Fruit fly (Drosophila melanogaster): ENCODE measurements around the gene Pka-C3.

Pka-C3 gene

DNA sequence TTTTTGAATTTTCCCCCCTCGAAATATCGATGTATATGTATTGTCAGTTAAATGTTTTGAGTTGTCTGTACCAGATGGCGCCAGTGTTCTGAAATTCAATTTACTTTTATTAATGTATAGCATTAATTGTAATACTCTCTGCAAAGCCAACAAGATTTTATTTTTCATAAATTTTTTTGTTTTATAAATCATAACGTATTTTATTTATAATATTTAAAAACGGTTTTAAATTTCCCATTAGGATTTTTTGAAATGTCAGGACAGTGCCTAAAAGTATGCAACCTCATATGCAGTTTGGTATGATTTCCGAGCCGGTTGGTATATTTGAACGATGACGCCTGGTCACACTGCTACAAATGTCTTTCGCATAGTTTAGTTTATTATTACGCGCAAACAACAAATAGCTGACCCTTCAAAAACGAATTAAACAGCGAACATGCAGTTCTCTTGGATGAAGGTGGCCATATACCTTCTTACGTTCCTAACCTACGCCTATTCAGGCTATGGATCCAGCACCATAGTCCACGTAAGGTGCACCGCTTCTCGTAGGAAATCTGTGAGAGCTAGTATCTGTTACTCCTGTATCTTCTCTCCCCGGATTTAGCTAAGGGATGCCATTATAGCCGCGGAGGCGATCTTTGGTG, at the start of gene Pka-C3, which contains the start of gene GXIVsPLA2:
Gene Pka-C3 (minus strand): TSS at position 14 of the 644 bp plus-strand sequence.
Gene GXIVsPLA2 (plus strand): TSS at position 313 of the 644 bp plus-strand sequence.
- TF ChIP-seq EcR (GFP tag; optimal IDR thresholded peaks at IDR 0.05) (no peak), pan (optimal IDR thresholded peaks at IDR 0.05) (no peak), CG8478 (optimal IDR thresholded peaks at IDR 0.05) (no peak), psq (optimal IDR thresholded peaks at IDR 0.05) (no peak), Dll (optimal IDR thresholded peaks at IDR 0.05) (no peak), usp (GFP tag; optimal IDR thresholded peaks at IDR 0.05) (no peak)

DNA sequence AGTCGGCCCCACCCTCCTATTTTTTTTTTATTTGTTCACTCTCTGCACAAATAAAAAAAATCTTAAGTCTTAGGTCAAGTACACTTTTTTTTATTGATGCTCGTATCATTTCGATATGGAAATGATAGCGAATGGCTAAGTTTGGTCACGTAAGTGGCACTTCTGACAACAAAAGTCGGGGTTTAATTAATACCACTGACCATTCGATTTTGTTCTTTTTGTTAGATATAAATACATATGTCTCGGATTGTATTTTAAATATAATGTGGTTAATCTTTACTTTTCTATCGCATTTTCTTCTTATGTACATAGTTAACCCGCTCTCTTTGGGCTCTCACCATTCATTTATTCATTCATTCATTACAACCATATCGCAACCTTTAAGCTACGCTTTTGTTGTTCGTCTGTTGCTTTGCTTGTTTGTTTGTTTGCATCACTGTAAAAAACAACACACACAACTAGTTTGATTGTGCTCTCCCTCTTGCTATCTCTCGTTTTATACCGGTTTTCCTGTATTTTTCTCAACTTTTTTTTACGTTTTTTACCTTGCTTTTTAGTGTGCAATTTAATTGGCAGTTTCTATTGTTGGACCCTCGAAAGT, 47.6 kb upstream of the Pka-C3 start:
- TF ChIP-seq EcR (GFP tag; optimal IDR thresholded peaks at IDR 0.05): no peak
- no peak for TF ChIP-seq Dll (optimal IDR thresholded peaks at IDR 0.05)
- no peak for TF ChIP-seq CG8478 (optimal IDR thresholded peaks at IDR 0.05)
- no peak for TF ChIP-seq usp (GFP tag; optimal IDR thresholded peaks at IDR 0.05)
- no peak for TF ChIP-seq psq (optimal IDR thresholded peaks at IDR 0.05)
- no peak for TF ChIP-seq pan (optimal IDR thresholded peaks at IDR 0.05)

DNA sequence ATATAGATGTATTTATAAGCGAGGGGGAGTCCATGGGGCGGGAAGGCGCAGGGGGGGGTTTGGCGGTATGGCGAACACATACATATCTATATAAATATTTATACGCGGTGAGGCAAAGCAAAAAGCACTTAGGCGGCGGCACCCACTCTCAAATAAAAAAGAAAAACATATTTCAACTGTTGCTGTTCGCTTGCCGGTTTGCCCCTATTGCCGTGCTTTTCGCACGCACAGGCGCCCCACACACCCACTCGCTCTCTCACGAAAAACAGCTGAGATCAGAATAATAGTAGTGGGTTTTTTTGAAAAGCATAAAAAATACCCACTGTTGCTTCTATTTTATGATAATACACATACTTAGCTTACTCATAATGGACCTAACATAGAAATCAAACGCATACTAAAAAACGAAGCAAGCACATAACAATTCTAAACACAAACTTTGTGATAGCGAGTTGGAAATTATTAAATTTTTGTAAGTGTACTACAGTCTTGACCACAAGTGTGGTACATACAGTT, 46.6 kb upstream of the Pka-C3 start:
- TF ChIP-seq EcR (GFP tag; optimal IDR thresholded peaks at IDR 0.05) (no peak), pan (optimal IDR thresholded peaks at IDR 0.05) (no peak), CG8478 (optimal IDR thresholded peaks at IDR 0.05) (no peak), usp (GFP tag; optimal IDR thresholded peaks at IDR 0.05) (no peak), psq (optimal IDR thresholded peaks at IDR 0.05) (no peak), Dll (optimal IDR thresholded peaks at IDR 0.05) (no peak)

DNA sequence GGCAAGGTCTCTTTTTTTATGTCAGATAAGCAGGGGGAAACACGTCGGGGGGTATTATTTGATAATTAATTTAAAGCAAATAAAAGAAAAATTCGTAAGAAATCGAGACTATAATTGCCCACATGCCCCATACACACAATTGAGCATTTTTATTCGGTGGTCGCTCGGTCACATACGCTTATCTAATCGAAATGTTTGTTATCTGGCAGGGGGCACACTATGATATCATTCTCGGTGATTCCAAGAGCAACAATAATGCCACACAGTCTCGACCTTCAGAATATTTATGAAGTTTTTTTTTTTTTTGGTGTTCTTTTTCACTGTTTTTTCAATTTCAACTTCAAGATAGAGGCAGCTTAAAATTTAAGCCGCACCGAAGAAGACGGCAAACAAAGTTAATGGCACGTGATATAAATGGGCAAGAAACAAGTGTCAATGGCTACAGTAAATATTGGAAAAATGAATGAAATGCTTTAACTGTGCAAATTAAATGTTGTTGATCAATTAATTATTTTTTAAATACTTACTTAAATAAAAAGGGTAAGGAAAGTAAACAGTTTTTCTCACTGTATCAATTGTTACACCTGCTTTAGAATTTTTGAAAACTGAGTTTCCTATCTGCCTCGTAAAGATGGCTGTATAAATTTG, 44.9 kb upstream of the Pka-C3 start:
- TF ChIP-seq EcR (GFP tag; optimal IDR thresholded peaks at IDR 0.05) (no peak), CG8478 (optimal IDR thresholded peaks at IDR 0.05) (no peak), psq (optimal IDR thresholded peaks at IDR 0.05) (no peak), Dll (optimal IDR thresholded peaks at IDR 0.05) (no peak), usp (GFP tag; optimal IDR thresholded peaks at IDR 0.05) (no peak), pan (optimal IDR thresholded peaks at IDR 0.05) (no peak)

DNA sequence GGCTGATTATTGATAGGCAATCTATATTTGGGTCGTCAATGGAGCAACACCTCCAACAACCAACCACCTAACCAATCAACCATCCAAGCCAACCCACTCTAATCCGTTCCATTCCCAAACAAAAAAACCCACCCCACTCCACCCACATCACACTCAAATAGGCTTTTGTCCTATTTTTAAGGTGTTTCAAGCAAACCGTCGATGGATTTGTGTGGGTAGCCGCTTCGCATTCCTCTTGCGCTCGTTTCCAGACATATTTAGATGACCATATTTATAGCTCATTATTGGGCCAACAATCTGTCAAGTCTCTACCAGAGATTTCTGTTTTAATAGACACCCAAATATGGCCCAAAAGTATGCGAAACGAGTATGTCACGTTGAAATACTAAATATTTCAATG, 43.6 kb upstream of the Pka-C3 start:
- TF ChIP-seq usp (GFP tag; optimal IDR thresholded peaks at IDR 0.05) (no peak), pan (optimal IDR thresholded peaks at IDR 0.05) (no peak), CG8478 (optimal IDR thresholded peaks at IDR 0.05) (no peak), Dll (optimal IDR thresholded peaks at IDR 0.05) (no peak), EcR (GFP tag; optimal IDR thresholded peaks at IDR 0.05) (no peak), psq (optimal IDR thresholded peaks at IDR 0.05) (no peak)

DNA sequence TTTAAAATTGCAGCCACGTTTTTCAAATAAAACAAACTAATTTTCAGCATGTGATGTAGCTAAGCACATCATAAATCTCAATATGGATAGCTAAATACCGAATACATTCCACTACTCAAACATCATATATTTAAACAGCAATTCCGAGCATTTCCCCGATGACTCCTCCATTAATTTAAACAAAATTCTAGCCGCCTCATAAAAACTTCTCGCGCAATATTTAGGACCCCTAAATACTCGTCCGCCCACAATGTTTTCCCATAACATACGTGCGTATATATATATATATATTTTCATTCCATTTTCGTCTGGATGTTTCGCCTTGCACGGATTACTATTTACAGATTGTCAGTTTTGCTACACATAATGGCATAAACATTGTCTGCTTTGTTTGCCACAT, 41.4 kb upstream of the Pka-C3 start:
- no peak for TF ChIP-seq usp (GFP tag; optimal IDR thresholded peaks at IDR 0.05)
- TF ChIP-seq Dll (optimal IDR thresholded peaks at IDR 0.05): no peak
- no peak for TF ChIP-seq CG8478 (optimal IDR thresholded peaks at IDR 0.05)
- no peak for TF ChIP-seq EcR (GFP tag; optimal IDR thresholded peaks at IDR 0.05)
- no peak for TF ChIP-seq pan (optimal IDR thresholded peaks at IDR 0.05)
- TF ChIP-seq psq (optimal IDR thresholded peaks at IDR 0.05): no peak

DNA sequence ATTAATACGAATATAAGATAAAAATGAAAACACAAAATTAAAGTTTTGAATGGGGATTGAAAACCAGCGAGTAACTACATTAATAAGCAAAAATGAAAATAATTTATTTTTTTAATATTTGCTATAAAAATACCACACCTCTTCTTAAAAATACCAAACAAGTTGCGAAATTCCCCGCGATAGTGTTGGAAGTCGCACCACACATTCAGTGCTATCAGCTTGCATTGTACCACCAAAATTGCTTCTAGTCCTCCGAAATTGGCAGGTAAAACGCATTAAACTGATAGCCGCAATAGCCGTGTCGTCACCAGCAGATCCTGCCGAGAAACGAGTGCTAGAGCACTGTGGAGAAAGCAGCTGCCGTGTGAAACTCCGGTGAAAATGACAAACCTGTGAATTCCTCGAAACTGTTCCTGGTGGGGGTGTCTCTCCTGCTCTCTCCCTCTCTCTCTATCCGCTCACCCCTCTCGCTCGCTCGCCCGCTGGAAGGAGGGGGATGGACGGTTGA, 33.5 kb upstream of the Pka-C3 start, which contains the start of gene Hip14:
Gene Hip14 (plus strand): TSS at position 198 of the 508 bp plus-strand sequence.
- TF ChIP-seq usp (GFP tag; optimal IDR thresholded peaks at IDR 0.05): no peak
- TF ChIP-seq psq (optimal IDR thresholded peaks at IDR 0.05): no peak
- TF ChIP-seq EcR (GFP tag; optimal IDR thresholded peaks at IDR 0.05): no peak
- no peak for TF ChIP-seq pan (optimal IDR thresholded peaks at IDR 0.05)
- TF ChIP-seq Dll (optimal IDR thresholded peaks at IDR 0.05): no peak
- no peak for TF ChIP-seq CG8478 (optimal IDR thresholded peaks at IDR 0.05)

DNA sequence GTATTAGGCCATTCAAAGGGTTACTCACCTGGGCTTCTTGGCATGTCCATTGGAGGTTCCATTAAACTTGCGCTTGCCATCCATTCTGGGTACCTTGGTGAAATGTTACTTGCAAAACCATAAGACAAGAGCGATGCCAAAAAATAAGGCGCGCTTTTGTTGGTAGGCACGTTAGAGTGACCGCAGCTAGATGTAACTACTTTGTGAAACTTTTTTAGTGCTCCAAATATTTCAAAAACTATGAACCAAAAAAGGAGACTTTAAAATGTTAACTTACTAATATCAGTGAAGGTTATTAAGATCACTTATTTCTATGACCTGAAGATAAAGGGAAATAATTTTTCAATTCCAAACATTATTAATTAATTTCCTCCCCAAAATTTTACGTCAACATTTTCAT, 33.0 kb upstream of the Pka-C3 start, which contains the start of gene PolD1:
Gene PolD1 (minus strand): TSS at position 181 of the 400 bp plus-strand sequence.
- no peak for TF ChIP-seq pan (optimal IDR thresholded peaks at IDR 0.05)
- TF ChIP-seq CG8478 (optimal IDR thresholded peaks at IDR 0.05): no peak
- no peak for TF ChIP-seq psq (optimal IDR thresholded peaks at IDR 0.05)
- no peak for TF ChIP-seq Dll (optimal IDR thresholded peaks at IDR 0.05)
- TF ChIP-seq EcR (GFP tag; optimal IDR thresholded peaks at IDR 0.05): no peak
- no peak for TF ChIP-seq usp (GFP tag; optimal IDR thresholded peaks at IDR 0.05)

DNA sequence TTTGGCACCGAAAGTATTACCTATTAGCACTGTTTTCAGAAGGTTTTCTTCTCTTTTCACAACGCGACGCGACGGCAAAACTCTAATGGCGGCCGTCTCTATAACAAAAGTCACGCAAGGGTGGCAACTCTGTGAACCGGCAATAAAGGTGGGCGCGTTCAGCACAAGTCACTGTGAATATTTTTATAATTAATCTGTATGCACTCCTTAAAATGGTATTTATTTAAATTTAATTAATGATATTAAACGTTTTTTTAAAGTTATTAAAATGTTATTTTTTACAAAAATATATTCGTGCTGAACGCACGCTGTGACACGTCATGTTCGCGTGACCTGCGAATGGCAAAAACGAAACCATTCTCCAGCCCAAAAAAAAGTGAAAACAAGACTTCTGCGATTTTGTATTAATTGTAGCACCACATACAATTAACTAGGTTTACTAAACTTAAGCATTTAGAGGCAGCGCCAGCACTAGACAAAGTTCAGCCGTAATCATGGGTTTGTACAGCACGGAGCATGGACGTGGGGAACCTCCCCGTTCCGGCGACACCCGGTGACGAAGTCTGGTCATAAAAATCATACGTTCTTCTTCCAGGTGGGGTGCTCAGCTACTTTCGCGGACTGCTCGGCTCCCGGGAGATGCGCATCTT, 28.3 kb upstream of the Pka-C3 start, which contains the start of the genes brm and Arl1:
Gene brm (minus strand): TSS at position 87 of the 650 bp plus-strand sequence.
Gene Arl1 (plus strand): TSS at position 353 of the 650 bp plus-strand sequence.
- TF ChIP-seq CG8478 (optimal IDR thresholded peaks at IDR 0.05) (no peak), usp (GFP tag; optimal IDR thresholded peaks at IDR 0.05) (no peak), EcR (GFP tag; optimal IDR thresholded peaks at IDR 0.05) (no peak), pan (optimal IDR thresholded peaks at IDR 0.05) (no peak), Dll (optimal IDR thresholded peaks at IDR 0.05) (no peak), psq (optimal IDR thresholded peaks at IDR 0.05) (no peak)

DNA sequence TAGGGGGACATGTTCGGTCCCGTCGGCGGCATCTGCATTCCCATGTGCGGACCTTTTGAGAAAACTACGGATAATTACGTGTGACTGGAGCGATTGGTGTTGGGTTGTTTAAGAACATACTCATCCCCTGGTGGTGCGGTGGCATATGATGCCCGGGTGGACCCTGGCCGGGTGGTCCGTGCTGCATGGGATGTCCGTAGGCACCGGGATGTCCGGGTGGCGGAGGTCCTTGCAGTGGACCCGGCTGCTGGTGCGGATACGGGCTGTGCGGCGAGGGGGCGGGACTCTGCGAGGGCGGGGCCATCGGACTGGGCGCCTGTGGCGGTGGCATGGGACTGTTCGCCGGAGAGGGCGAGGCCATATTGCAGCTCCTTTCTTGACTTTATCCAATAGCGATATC, 27.6 kb upstream of the Pka-C3 start:
- TF ChIP-seq Dll (optimal IDR thresholded peaks at IDR 0.05) (no peak), CG8478 (optimal IDR thresholded peaks at IDR 0.05) (no peak), pan (optimal IDR thresholded peaks at IDR 0.05) (no peak), usp (GFP tag; optimal IDR thresholded peaks at IDR 0.05) (no peak), EcR (GFP tag; optimal IDR thresholded peaks at IDR 0.05) (no peak), psq (optimal IDR thresholded peaks at IDR 0.05) (no peak)

DNA sequence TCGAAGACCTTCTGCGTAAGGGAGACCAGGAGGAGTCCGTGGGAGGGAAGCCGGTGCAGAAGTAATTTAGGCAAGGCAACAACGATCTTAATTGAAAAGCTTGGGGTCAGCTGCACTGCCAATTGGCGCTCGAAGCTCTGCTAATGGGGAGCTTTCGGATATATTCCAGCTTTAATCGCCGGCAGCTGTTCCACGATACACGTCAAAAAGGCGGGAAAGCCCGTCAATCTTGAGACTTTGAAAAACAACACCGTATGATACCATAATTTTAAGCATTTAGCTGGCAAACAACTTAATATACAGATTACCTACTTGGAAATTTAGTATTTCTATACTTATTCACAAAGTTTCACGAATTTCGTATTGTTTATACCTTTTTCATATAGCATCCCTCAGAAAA, 26.8 kb upstream of the Pka-C3 start:
- TF ChIP-seq pan (optimal IDR thresholded peaks at IDR 0.05): no peak
- TF ChIP-seq CG8478 (optimal IDR thresholded peaks at IDR 0.05): no peak
- TF ChIP-seq EcR (GFP tag; optimal IDR thresholded peaks at IDR 0.05): no peak
- no peak for TF ChIP-seq Dll (optimal IDR thresholded peaks at IDR 0.05)
- no peak for TF ChIP-seq usp (GFP tag; optimal IDR thresholded peaks at IDR 0.05)
- no peak for TF ChIP-seq psq (optimal IDR thresholded peaks at IDR 0.05)
